Worm (Caenorhabditis elegans) whole organism, L3 larva: ENCODE data around the gene T19D12.10.
A peak's percentile ranks its signal among the peaks of the same experiment; 100 is the strongest.

ENCODE experiments used
- R02D3.7 ChIP-seq: fragments of 150-350 bp; optimal IDR thresholded peaks from 2 replicates; lab custom pipeline; 2014; ENCODE audit warnings: missing biosample characterization, missing genetic modification characterization
- ZK546.5 ChIP-seq: sonication (generic microtip); optimal IDR thresholded peaks from 2 replicates; lab custom pipeline; 2017; ENCODE audit warnings: missing biosample characterization, missing genetic modification characterization
- aly-2 ChIP-seq: fragments of 150-350 bp; optimal IDR thresholded peaks from 2 replicates; lab custom pipeline; 2014; ENCODE audit warnings: missing biosample characterization, missing genetic modification characterization
- ama-1 ChIP-seq: fragments of 150-350 bp; optimal IDR thresholded peaks from 2 replicates; lab custom pipeline; 2018
- ceh-16 ChIP-seq: sonication (generic microtip); optimal IDR thresholded peaks from 2 replicates; lab custom pipeline; 2017; ENCODE audit warnings: missing biosample characterization, missing genetic modification characterization
- ceh-28 ChIP-seq: fragments of 150-350 bp; optimal IDR thresholded peaks from 2 replicates; lab custom pipeline; 2014; ENCODE audit warnings: missing biosample characterization, missing genetic modification reagents, missing genetic modification characterization
- ceh-82 ChIP-seq: fragments of 150-350 bp; optimal IDR thresholded peaks from 2 replicates; lab custom pipeline; 2014; ENCODE audit warnings: missing biosample characterization, missing genetic modification characterization
- daf-12 ChIP-seq: fragments of 150-350 bp; optimal IDR thresholded peaks from 2 replicates; lab custom pipeline; 2014; ENCODE audit warnings: missing biosample characterization, missing genetic modification reagents, missing genetic modification characterization
- egl-27 ChIP-seq: sonication (generic microtip); optimal IDR thresholded peaks from 4 replicates; lab custom pipeline; 2017; ENCODE audit warnings: missing biosample characterization, missing genetic modification reagents, missing genetic modification characterization
- egl-5 ChIP-seq: fragments of 150-350 bp; optimal IDR thresholded peaks from 2 replicates; lab custom pipeline; 2017; ENCODE audit warnings: missing biosample characterization, missing genetic modification reagents, missing genetic modification characterization, inconsistent platforms
- elt-2 ChIP-seq: sonication (generic microtip); optimal IDR thresholded peaks from 2 replicates; lab custom pipeline; 2016; ENCODE audit warnings: missing genetic modification reagents, mild to moderate bottlenecking, missing genetic modification characterization, missing compliant biosample characterization
- eor-1 ChIP-seq, 2 experiments: fragments of 150-350 bp; optimal IDR thresholded peaks; 2 replicates each; lab custom pipeline; 2014 to 2018; ENCODE audit warnings: missing biosample characterization in 2 of 2, missing genetic modification characterization in 2 of 2
- fkh-10 ChIP-seq: sonication (generic microtip); optimal IDR thresholded peaks from 2 replicates; lab custom pipeline; 2017; ENCODE audit warnings: missing biosample characterization, missing genetic modification reagents, missing genetic modification characterization
- fos-1 ChIP-seq: fragments of 150-350 bp; optimal IDR thresholded peaks from 2 replicates; lab custom pipeline; 2014; ENCODE audit warnings: missing biosample characterization, missing genetic modification characterization
- hmg-11 ChIP-seq: sonication (generic microtip); optimal IDR thresholded peaks from 2 replicates; lab custom pipeline; 2016; ENCODE audit warnings: missing genetic modification characterization, missing compliant biosample characterization
- lin-15B ChIP-seq: fragments of 150-350 bp; optimal IDR thresholded peaks from 2 replicates; lab custom pipeline; 2014; ENCODE audit warnings: missing biosample characterization, missing genetic modification characterization
- lin-39 ChIP-seq: fragments of 150-350 bp; optimal IDR thresholded peaks from 2 replicates; lab custom pipeline; 2018; ENCODE audit warnings: missing biosample characterization, missing genetic modification reagents, missing genetic modification characterization
- mdl-1 ChIP-seq: fragments of 150-350 bp; optimal IDR thresholded peaks from 2 replicates; lab custom pipeline; 2014; ENCODE audit warnings: missing biosample characterization, missing genetic modification characterization
- mml-1 ChIP-seq: fragments of 150-350 bp; sonication (generic microtip); optimal IDR thresholded peaks from 3 replicates; lab custom pipeline; 2014; ENCODE audit warnings: missing biosample characterization, missing genetic modification characterization
- nfya-1 ChIP-seq: sonication (generic microtip); optimal IDR thresholded peaks from 2 replicates; lab custom pipeline; 2017; ENCODE audit warnings: missing genetic modification characterization, mild to moderate bottlenecking, missing compliant biosample characterization, antibody characterized with exemption, moderate library complexity; ENCODE audit not compliant: insufficient read depth
- nhr-11 ChIP-seq: fragments of 150-350 bp; optimal IDR thresholded peaks from 2 replicates; lab custom pipeline; 2014; ENCODE audit warnings: missing biosample characterization, missing genetic modification characterization
- nhr-12 ChIP-seq: fragments of 150-350 bp; optimal IDR thresholded peaks from 2 replicates; lab custom pipeline; 2014; ENCODE audit warnings: missing biosample characterization, missing genetic modification characterization
- nhr-23 ChIP-seq: fragments of 150-350 bp; optimal IDR thresholded peaks from 2 replicates; lab custom pipeline; 2014; ENCODE audit warnings: missing biosample characterization, missing genetic modification reagents, missing genetic modification characterization
- nhr-28 ChIP-seq: fragments of 150-350 bp; optimal IDR thresholded peaks from 2 replicates; lab custom pipeline; 2014; ENCODE audit warnings: missing biosample characterization, missing genetic modification characterization
- nhr-43 ChIP-seq: sonication (generic microtip); optimal IDR thresholded peaks from 2 replicates; lab custom pipeline; 2016; ENCODE audit warnings: mild to moderate bottlenecking, missing genetic modification characterization, missing compliant biosample characterization; ENCODE audit not compliant: poor library complexity, severe bottlenecking
- nhr-67 ChIP-seq: fragments of 150-350 bp; optimal IDR thresholded peaks from 2 replicates; lab custom pipeline; 2014; ENCODE audit warnings: missing biosample characterization, missing genetic modification characterization
- nhr-77 ChIP-seq: fragments of 150-350 bp; optimal IDR thresholded peaks from 2 replicates; lab custom pipeline; 2014; ENCODE audit warnings: missing biosample characterization, missing genetic modification characterization
- pha-4 ChIP-seq: fragments of 150-350 bp; optimal IDR thresholded peaks from 2 replicates; lab custom pipeline; 2014; ENCODE audit warnings: missing biosample characterization, missing genetic modification reagents, missing genetic modification characterization
- pqm-1 ChIP-seq: fragments of 150-350 bp; optimal IDR thresholded peaks from 2 replicates; lab custom pipeline; 2017; ENCODE audit warnings: missing biosample characterization, missing genetic modification characterization, inconsistent platforms
- skn-1 ChIP-seq: fragments of 150-350 bp; optimal IDR thresholded peaks from 2 replicates; lab custom pipeline; 2014; ENCODE audit warnings: missing biosample characterization, missing genetic modification characterization
- snpc-4 ChIP-seq: fragments of 150-350 bp; optimal IDR thresholded peaks from 2 replicates; lab custom pipeline; 2014; ENCODE audit warnings: missing biosample characterization, missing genetic modification characterization
- unc-62 ChIP-seq: fragments of 150-350 bp; sonication (generic microtip); optimal IDR thresholded peaks from 4 replicates; lab custom pipeline; 2014; ENCODE audit warnings: missing biosample characterization, missing genetic modification reagents, missing genetic modification characterization
- zag-1 ChIP-seq: fragments of 150-350 bp; optimal IDR thresholded peaks from 2 replicates; lab custom pipeline; 2014; ENCODE audit warnings: missing biosample characterization, missing genetic modification characterization
- ztf-11 ChIP-seq: fragments of 150-350 bp; optimal IDR thresholded peaks from 2 replicates; lab custom pipeline; 2014; ENCODE audit warnings: missing biosample characterization, missing genetic modification characterization
- ztf-4 ChIP-seq: fragments of 150-350 bp; optimal IDR thresholded peaks from 2 replicates; lab custom pipeline; 2014; ENCODE audit warnings: missing biosample characterization, missing genetic modification characterization

Gene T19D12.10

DNA sequence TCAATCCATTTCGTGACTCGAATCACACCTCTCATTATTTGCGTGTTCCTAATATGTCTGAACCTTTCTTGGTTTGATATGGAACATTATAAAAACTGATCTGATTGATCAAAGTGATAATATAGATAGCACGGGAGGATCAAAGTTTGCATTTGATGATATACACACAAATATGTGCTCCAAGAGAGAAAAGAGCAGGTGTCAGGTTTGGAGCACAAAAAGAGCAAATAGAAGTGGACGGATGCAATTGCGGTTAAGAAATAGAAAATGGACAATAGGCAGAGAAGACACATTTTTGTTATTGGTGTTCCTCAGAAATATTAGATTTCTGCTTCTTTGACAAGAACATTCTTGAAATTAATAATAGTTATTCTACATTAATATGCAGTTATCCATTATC is 40.1 kb upstream of the T19D12.10 start, which contains the start of gene C18H9.1:
Gene C18H9.1 (plus strand): TSS at position 301 of the 400 bp plus-strand sequence.
- TF ChIP-seq elt-2 (tag; lab: Kevin White, UChicago) (no peak), aly-2 (tag; lab: Kevin White, UChicago) (no peak), nhr-12 (tag; lab: Kevin White, UChicago) (no peak), snpc-4 (no peak), fkh-10 (GFP tag; lab: Kevin White, UChicago) (no peak), fos-1 (tag; lab: Kevin White, UChicago) (no peak), ceh-28 (tag; lab: Kevin White, UChicago) (no peak), ama-1 (lab: Kevin White, UChicago) (no peak), egl-5 (tag; lab: Kevin White, UChicago) (no peak), nhr-67 (tag; lab: Kevin White, UChicago) (no peak)

DNA sequence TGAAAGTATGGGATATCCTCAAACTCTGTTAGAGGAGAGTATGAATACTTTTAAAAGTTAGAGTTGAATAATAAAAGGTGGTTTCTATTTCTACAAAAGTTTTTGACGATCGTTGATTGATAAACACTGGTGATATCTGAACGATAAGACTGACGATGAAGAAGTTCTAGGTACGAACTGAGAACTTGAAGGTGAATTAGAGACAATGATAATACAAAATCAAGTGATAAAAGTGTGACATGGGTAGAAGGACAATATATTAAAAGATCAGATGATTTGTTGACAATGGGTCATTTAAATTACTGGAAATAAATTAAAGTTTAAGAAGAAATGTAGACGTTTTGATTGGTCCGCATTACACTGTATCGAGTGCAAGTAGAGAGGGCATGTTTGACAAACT is 36.7 kb upstream of the T19D12.10 start, which contains the start of gene C18H9.5:
Gene C18H9.5 (minus strand): TSS at position 179 of the 400 bp plus-strand sequence.
- TF ChIP-seq R02D3.7 (tag; lab: Kevin White, UChicago) (no peak), skn-1 (tag; lab: Kevin White, UChicago) (no peak), ZK546.5 (no peak), daf-12 (tag; lab: Kevin White, UChicago) (no peak), pqm-1 (tag; lab: Kevin White, UChicago) (no peak), eor-1 (tag; optimal IDR thresholded peaks at IDR 0.05; lab: Kevin White, UChicago) (no peak), hmg-11 (tag; lab: Kevin White, UChicago) (no peak)

- TF ChIP-seq snpc-4 (no peak), nhr-11 (peak; percentile 63), hmg-11 (tag; lab: Kevin White, UChicago) (no peak)
Observed at ce11 chrII:6689088-6689487, 30.4 kb upstream of the T19D12.10 start.

DNA sequence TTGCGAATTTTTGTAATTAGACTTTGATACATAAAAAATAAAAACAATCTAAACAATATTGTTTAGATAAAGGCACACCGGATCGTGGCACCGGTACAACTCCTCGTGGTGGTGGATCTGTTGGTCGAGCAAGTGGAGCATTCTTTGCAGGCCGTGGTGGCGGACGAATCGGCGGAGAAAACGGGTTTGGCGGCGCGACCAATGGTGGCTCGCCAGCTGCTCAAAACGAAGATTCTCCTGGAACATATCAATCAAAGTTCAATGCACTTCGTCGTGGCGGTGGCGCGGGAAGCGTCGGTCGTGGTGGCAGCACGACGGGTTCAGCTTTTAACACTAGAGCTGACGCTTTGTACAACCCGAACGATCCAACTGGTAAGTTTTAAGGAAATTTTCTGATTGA is 27.3 kb upstream of the T19D12.10 start:
- TF ChIP-seq ztf-11 (no peak), fos-1 (tag; lab: Kevin White, UChicago) (no peak), R02D3.7 (tag; lab: Kevin White, UChicago) (no peak), ztf-4 (tag; lab: Kevin White, UChicago) (no peak), nfya-1 (no peak), fkh-10 (GFP tag; lab: Kevin White, UChicago) (no peak), nhr-67 (tag; lab: Kevin White, UChicago) (no peak), lin-15B (no peak), unc-62 (no peak), ceh-16 (no peak), zag-1 (tag; lab: Kevin White, UChicago) (no peak), mml-1 (no peak), ceh-82 (tag; lab: Kevin White, UChicago) (no peak), nhr-28 (no peak), hmg-11 (tag; lab: Kevin White, UChicago) (no peak), skn-1 (tag; lab: Kevin White, UChicago) (no peak), egl-27 (tag; lab: Kevin White, UChicago) (no peak), nhr-43 (tag; lab: Kevin White, UChicago) (no peak)

ce11 chrII:6683663-6684285 is 25.1 kb upstream of the T19D12.10 start, which contains the start of gene gyf-1:
Gene gyf-1 (plus strand): TSS chrII:6684235.
- TF ChIP-seq ceh-82 (tag; lab: Kevin White, UChicago) = no peak
- TF ChIP-seq nhr-77 (tag; lab: Kevin White, UChicago) = no peak
- peak; percentile 58 for TF ChIP-seq elt-2 (tag; lab: Kevin White, UChicago)
- TF ChIP-seq hmg-11 (tag; lab: Kevin White, UChicago) = no peak
- TF ChIP-seq daf-12 (tag; lab: Kevin White, UChicago) = no peak
- TF ChIP-seq mdl-1 (tag; lab: Kevin White, UChicago) = no peak
- TF ChIP-seq pqm-1 (tag; lab: Kevin White, UChicago) = peak; percentile 20
- TF ChIP-seq pha-4 (tag; lab: Kevin White, UChicago) = peak; percentile 7
- no peak for TF ChIP-seq ztf-11
- TF ChIP-seq snpc-4 = peak; percentile 61
- TF ChIP-seq egl-5 (tag; lab: Kevin White, UChicago) = peak; percentile 31
- peak; percentile 66 for TF ChIP-seq lin-39 (tag; lab: Kevin White, UChicago)
- TF ChIP-seq zag-1 (tag; lab: Kevin White, UChicago) = no peak
- no peak for TF ChIP-seq ceh-16
- TF ChIP-seq ztf-4 (tag; lab: Kevin White, UChicago) = no peak
- peak; percentile 73 for TF ChIP-seq lin-15B
- peak; percentile 63 for TF ChIP-seq nfya-1
- TF ChIP-seq nhr-23 (tag; lab: Kevin White, UChicago) = peak; percentile 0
